Fruit fly (Drosophila melanogaster) whole organism, embryonic: ENCODE results near the gene amrt.

Experiments used
- CG10209 ChIP-seq: fragments of 200-800 bp; sonication (Bioruptor generic); optimal IDR thresholded peaks from 3 replicates; lab custom pipeline; 2017; ENCODE audit warnings: missing biosample characterization, mild to moderate bottlenecking, missing genetic modification characterization, missing genetic modification reagents
- CG10979 ChIP-seq: fragments of 200-800 bp; sonication (Bioruptor generic); optimal IDR thresholded peaks from 2 replicates; lab custom pipeline; 2018; ENCODE audit warnings: missing biosample characterization, mild to moderate bottlenecking, missing genetic modification characterization, moderate library complexity
- CG12219 ChIP-seq: fragments of 200-800 bp; sonication (Bioruptor generic); optimal IDR thresholded peaks from 3 replicates; lab custom pipeline; 2018; ENCODE audit warnings: missing biosample characterization, mild to moderate bottlenecking, missing genetic modification characterization
- CG14860 ChIP-seq: fragments of 200-800 bp; sonication (Bioruptor generic); IDR thresholded peaks from 3 replicates; pipeline ENCODE4 v1.3.6; 2022; ENCODE audit warnings: missing biosample characterization, missing genetic modification characterization; ENCODE audit not compliant: partially characterized antibody
- CG14965 ChIP-seq: fragments of 200-800 bp; sonication (Bioruptor generic); optimal IDR thresholded peaks from 2 replicates; lab custom pipeline; 2016; ENCODE audit warnings: missing biosample characterization, missing genetic modification characterization, borderline replicate concordance
- CG15011 ChIP-seq: fragments of 200-800 bp; sonication (Bioruptor generic); optimal IDR thresholded peaks from 3 replicates; lab custom pipeline; 2018; ENCODE audit warnings: missing biosample characterization, mild to moderate bottlenecking, missing genetic modification characterization
- CG15514 ChIP-seq: fragments of 200-800 bp; sonication (Bioruptor generic); optimal IDR thresholded peaks from 3 replicates; lab custom pipeline; 2017; ENCODE audit warnings: missing biosample characterization, missing genetic modification characterization, mild to moderate bottlenecking, moderate library complexity, missing genetic modification reagents
- CG18619 ChIP-seq: fragments of 200-800 bp; sonication (Bioruptor generic); optimal IDR thresholded peaks from 3 replicates; lab custom pipeline; 2017; ENCODE audit warnings: missing biosample characterization, mild to moderate bottlenecking, missing genetic modification characterization
- CG2199 ChIP-seq: fragments of 200-800 bp; sonication (Bioruptor generic); IDR thresholded peaks from 3 replicates; pipeline ENCODE4 v1.3.6; 2022; ENCODE audit warnings: missing biosample characterization, missing genetic modification characterization
- CG3065 ChIP-seq: fragments of 200-800 bp; sonication (Bioruptor generic); optimal IDR thresholded peaks from 2 replicates; lab custom pipeline; 2016; ENCODE audit warnings: missing biosample characterization, missing genetic modification characterization
- CG33213 ChIP-seq: fragments of 200-800 bp; sonication (Bioruptor generic); optimal IDR thresholded peaks from 3 replicates; lab custom pipeline; 2016; ENCODE audit warnings: missing biosample characterization, missing genetic modification characterization
- CG4424 ChIP-seq: fragments of 200-800 bp; sonication (Bioruptor generic); optimal IDR thresholded peaks from 3 replicates; lab custom pipeline; 2016; ENCODE audit warnings: missing biosample characterization, missing genetic modification characterization
- CG5953 ChIP-seq: fragments of 200-800 bp; sonication (Bioruptor generic); IDR thresholded peaks from 2 replicates; pipeline ENCODE4 v1.3.6; 2022; ENCODE audit warnings: missing biosample characterization, missing genetic modification characterization
- CG6683 ChIP-seq: fragments of 200-800 bp; sonication (Bioruptor generic); optimal IDR thresholded peaks from 2 replicates; lab custom pipeline; 2017; ENCODE audit warnings: missing biosample characterization, mild to moderate bottlenecking, missing genetic modification characterization, missing genetic modification reagents
- CG6854 ChIP-seq: fragments of 200-800 bp; sonication (Bioruptor generic); optimal IDR thresholded peaks from 3 replicates; lab custom pipeline; 2017; ENCODE audit warnings: missing biosample characterization, mild to moderate bottlenecking, missing genetic modification characterization
- CG7839 ChIP-seq: fragments of 200-800 bp; sonication (Bioruptor generic); optimal IDR thresholded peaks from 3 replicates; lab custom pipeline; 2018; ENCODE audit warnings: missing biosample characterization, mild to moderate bottlenecking, missing genetic modification characterization, moderate library complexity
- CG7987 ChIP-seq: fragments of 200-800 bp; sonication (Bioruptor generic); optimal IDR thresholded peaks from 2 replicates; lab custom pipeline; 2018; ENCODE audit warnings: missing biosample characterization, mild to moderate bottlenecking, missing genetic modification characterization, moderate library complexity
- CG8765 ChIP-seq: fragments of 200-800 bp; sonication (Bioruptor generic); IDR thresholded peaks from 2 replicates; pipeline ENCODE4 v1.3.6; 2022; ENCODE audit warnings: missing biosample characterization, missing genetic modification characterization
- CrebB ChIP-seq: fragments of 200-800 bp; sonication (Bioruptor generic); optimal IDR thresholded peaks from 3 replicates; lab custom pipeline; 2018; ENCODE audit warnings: missing biosample characterization, mild to moderate bottlenecking, missing genetic modification characterization
- E2f1 ChIP-seq: fragments of 200-800 bp; sonication (Bioruptor generic); IDR thresholded peaks from 2 replicates; pipeline ENCODE4 v1.3.6; 2022; ENCODE audit warnings: missing biosample characterization, missing genetic modification characterization
- Fer2 ChIP-seq: fragments of 200-800 bp; sonication (Bioruptor generic); optimal IDR thresholded peaks from 2 replicates; lab custom pipeline; 2018; ENCODE audit warnings: missing biosample characterization, mild to moderate bottlenecking, missing genetic modification characterization, moderate library complexity
- HLH4C ChIP-seq: fragments of 200-800 bp; sonication (Bioruptor generic); IDR thresholded peaks from 3 replicates; pipeline ENCODE4 v1.3.6; 2022; ENCODE audit warnings: missing biosample characterization, missing genetic modification characterization; ENCODE audit not compliant: partially characterized antibody
- Hmx ChIP-seq: fragments of 200-800 bp; sonication (Bioruptor generic); optimal IDR thresholded peaks from 2 replicates; lab custom pipeline; 2016; ENCODE audit warnings: missing biosample characterization, missing genetic modification characterization
- Hr39 ChIP-seq: fragments of >200 bp; optimal IDR thresholded peaks from 2 replicates; lab custom pipeline; 2017
- Hr51 ChIP-seq, 2 experiments: fragments of 200-800 bp; sonication (Bioruptor generic); optimal IDR thresholded peaks; 2 replicates in 1 of 2; 3 replicates in 1 of 2; lab custom pipeline; 2016 to 2018; ENCODE audit warnings: missing biosample characterization in 2 of 2, missing genetic modification characterization in 2 of 2, mild to moderate bottlenecking in 1 of 2, moderate library complexity in 1 of 2
- Mrtf ChIP-seq: fragments of 200-800 bp; sonication (Bioruptor generic); IDR thresholded peaks from 3 replicates; pipeline ENCODE4 v1.3.6; 2022; ENCODE audit warnings: missing biosample characterization, missing genetic modification characterization
- NC2α ChIP-seq: fragments of 200-800 bp; sonication (Bioruptor generic); optimal IDR thresholded peaks from 2 replicates; lab custom pipeline; 2016; ENCODE audit warnings: missing biosample characterization, missing genetic modification characterization
- NC2β ChIP-seq: fragments of 200-800 bp; sonication (Bioruptor generic); optimal IDR thresholded peaks from 2 replicates; lab custom pipeline; 2016; ENCODE audit warnings: missing biosample characterization, missing genetic modification characterization
- Nf-YB ChIP-seq: fragments of 200-800 bp; sonication (Bioruptor generic); optimal IDR thresholded peaks from 3 replicates; lab custom pipeline; 2019; ENCODE audit warnings: missing biosample characterization, mild to moderate bottlenecking, missing genetic modification characterization, moderate library complexity
- Oli ChIP-seq: fragments of 200-800 bp; sonication (Bioruptor generic); optimal IDR thresholded peaks from 2 replicates; lab custom pipeline; 2018; ENCODE audit warnings: missing biosample characterization, mild to moderate bottlenecking, missing genetic modification characterization, moderate library complexity
- Poxn ChIP-seq: fragments of 200-800 bp; sonication (Bioruptor generic); IDR thresholded peaks from 2 replicates; pipeline ENCODE4 v1.3.6; 2022; ENCODE audit warnings: missing biosample characterization, missing genetic modification characterization
- Vsx1 ChIP-seq: fragments of 200-800 bp; sonication (Bioruptor generic); optimal IDR thresholded peaks from 2 replicates; lab custom pipeline; 2017; ENCODE audit warnings: missing biosample characterization, mild to moderate bottlenecking, missing genetic modification characterization, missing genetic modification reagents
- chif ChIP-seq, 2 experiments: fragments of 200-800 bp; sonication (Bioruptor generic); optimal IDR thresholded peaks; 3 replicates each; lab custom pipeline; 2016; ENCODE audit warnings: missing biosample characterization in 2 of 2, missing genetic modification characterization in 2 of 2
- corto ChIP-seq: fragments of 200-800 bp; sonication (Bioruptor generic); optimal IDR thresholded peaks from 2 replicates; lab custom pipeline; 2016; ENCODE audit warnings: missing biosample characterization, mild to moderate bottlenecking, missing genetic modification characterization, moderate library complexity
- dm ChIP-seq: fragments of 200-800 bp; sonication (Bioruptor generic); optimal IDR thresholded peaks from 3 replicates; lab custom pipeline; 2016; ENCODE audit warnings: missing biosample characterization, missing genetic modification characterization
- ftz-f1 ChIP-seq: fragments of 200-800 bp; sonication (Bioruptor generic); optimal IDR thresholded peaks from 2 replicates; lab custom pipeline; 2016; ENCODE audit warnings: missing biosample characterization, missing genetic modification characterization
- jing ChIP-seq: fragments of 200-800 bp; sonication (Bioruptor generic); optimal IDR thresholded peaks from 2 replicates; lab custom pipeline; 2018; ENCODE audit warnings: missing biosample characterization, mild to moderate bottlenecking, missing genetic modification characterization
- lilli ChIP-seq: fragments of 200-800 bp; sonication (Bioruptor generic); optimal IDR thresholded peaks from 3 replicates; lab custom pipeline; 2016; ENCODE audit warnings: missing biosample characterization, missing genetic modification characterization
- nau ChIP-seq: fragments of 200-800 bp; sonication (Bioruptor generic); optimal IDR thresholded peaks from 3 replicates; lab custom pipeline; 2017; ENCODE audit warnings: missing biosample characterization, mild to moderate bottlenecking, missing genetic modification characterization, missing genetic modification reagents
- oc ChIP-seq: fragments of 200-800 bp; sonication (Bioruptor generic); optimal IDR thresholded peaks from 2 replicates; lab custom pipeline; 2018; ENCODE audit warnings: missing biosample characterization, mild to moderate bottlenecking, missing genetic modification characterization, moderate library complexity
- otp ChIP-seq: fragments of 200-800 bp; sonication (Bioruptor generic); IDR thresholded peaks from 3 replicates; pipeline ENCODE4, ENCODE4 v1.3.6; 2022; ENCODE audit warnings: missing biosample characterization, missing genetic modification characterization
- p53 ChIP-seq: fragments of 200-800 bp; sonication (Bioruptor generic); optimal IDR thresholded peaks from 2 replicates; lab custom pipeline; 2016; ENCODE audit warnings: missing biosample characterization, missing genetic modification characterization
- pb ChIP-seq: fragments of 200-800 bp; sonication (Bioruptor generic); optimal IDR thresholded peaks from 3 replicates; lab custom pipeline; 2016; ENCODE audit warnings: missing biosample characterization, missing genetic modification characterization
- psq ChIP-seq: fragments of 200-800 bp; sonication (Bioruptor generic); optimal IDR thresholded peaks from 2 replicates; lab custom pipeline; 2017; ENCODE audit warnings: missing biosample characterization, missing genetic modification characterization
- sc ChIP-seq, 3 experiments: fragments of >200 bp in 2 of 3; fragments of 200-800 bp in 1 of 3; sonication (Bioruptor generic) in 1 of 3; optimal IDR thresholded peaks; 2 replicates in 2 of 3; 3 replicates in 1 of 3; lab custom pipeline; 2017; ENCODE audit warnings: mild to moderate bottlenecking in 1 of 3, missing biosample characterization in 1 of 3, missing genetic modification characterization in 1 of 3, missing genetic modification reagents in 1 of 3
- sens-2 ChIP-seq: fragments of 200-800 bp; sonication (Bioruptor generic); IDR thresholded peaks from 2 replicates; pipeline ENCODE4 v1.3.6; 2022; ENCODE audit warnings: missing biosample characterization, missing genetic modification characterization
- sna ChIP-seq: fragments of 200-800 bp; sonication (Bioruptor generic); IDR thresholded peaks from 2 replicates; pipeline ENCODE4 v1.3.6; 2022; ENCODE audit warnings: missing biosample characterization, missing genetic modification characterization; ENCODE audit not compliant: partially characterized antibody
- tio ChIP-seq: fragments of 200-800 bp; sonication (Bioruptor generic); optimal IDR thresholded peaks from 2 replicates; lab custom pipeline; 2017; ENCODE audit warnings: missing biosample characterization, missing genetic modification characterization, inconsistent platforms
- zfh1 ChIP-seq: fragments of 200-800 bp; sonication (Bioruptor generic); IDR thresholded peaks from 3 replicates; pipeline ENCODE4 v1.3.6; 2022; ENCODE audit warnings: missing biosample characterization, missing genetic modification characterization

The amrt gene

DNA sequence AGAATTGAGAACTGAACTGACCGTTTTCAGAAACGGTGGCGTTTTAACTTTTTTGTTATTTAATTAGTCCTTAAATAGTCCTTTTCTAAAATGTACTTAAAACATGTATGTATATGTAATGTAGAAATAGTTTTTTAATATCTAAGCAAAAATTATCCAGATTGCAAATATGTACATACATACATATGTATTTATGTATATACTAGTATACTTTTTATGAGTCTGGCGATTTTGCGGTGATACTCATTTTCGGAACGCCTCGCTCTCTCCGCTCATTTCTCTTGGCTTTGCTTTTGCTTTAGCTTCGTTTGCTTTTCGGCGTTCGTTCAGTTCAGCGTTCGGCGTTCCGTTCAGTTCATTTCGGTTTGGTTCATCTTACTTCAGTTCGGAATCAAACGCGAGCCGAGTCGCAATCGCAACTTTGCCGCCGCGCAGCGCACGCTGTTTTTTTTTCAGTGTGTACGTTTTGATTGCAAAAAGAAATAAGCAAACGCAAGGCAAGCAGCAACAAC lies 19.8 kb upstream of the amrt start, which contains the start of gene rdgB (continued):
- TF ChIP-seq ftz-f1 (GFP tag; lab: Kevin White, UChicago) (no peak), sna (GFP tag; lab: Robert Waterston, UW) (no peak), tio (GFP tag; lab: Kevin White, UChicago) (peak; percentile 67), CG7987 (GFP tag; lab: Kevin White, UChicago) (no peak), CG7839 (tag; lab: Kevin White, UChicago) (peak; percentile 90), psq (GFP tag; lab: Kevin White, UChicago) (peak; percentile 86), zfh1 (GFP tag; lab: Robert Waterston, UW) (peak; percentile 64; the same call in 2 of the 3 replicates), CG14860 (GFP tag; lab: Robert Waterston, UW) (no peak), pb (no peak), NC2α (GFP tag; lab: Kevin White, UChicago) (peak; percentile 3), CG33213 (GFP tag; lab: Kevin White, UChicago) (no peak), dm (GFP tag; lab: Kevin White, UChicago) (no peak), CG15011 (peak; percentile 78), CG3065 (GFP tag; lab: Kevin White, UChicago) (no peak), CG10979 (tag; lab: Kevin White, UChicago) (peak; percentile 81), sc (optimal IDR thresholded peaks at IDR 0.05; lab: Kevin White, UChicago) (no peak), sc (GFP tag; optimal IDR thresholded peaks at IDR 0.05; lab: Kevin White, UChicago) (peak; percentile 60), CG6854 (GFP tag; lab: Kevin White, UChicago) (no peak), Nf-YB (GFP tag; lab: Kevin White, UChicago) (peak; percentile 56), E2f1 (GFP tag; lab: Robert Waterston, UW) (peak; percentile 76), Oli (tag; lab: Kevin White, UChicago) (peak; percentile 85), chif (GFP tag; optimal IDR thresholded peaks at IDR 0.05; lab: Kevin White, UChicago) (peak in 1 of 2 experiments; percentile 33), HLH4C (GFP tag; lab: Robert Waterston, UW) (no peak), CG4424 (GFP tag; lab: Kevin White, UChicago) (peak; percentile 81), CG15514 (peak; percentile 98), Fer2 (tag; lab: Kevin White, UChicago) (peak; percentile 56), CG6683 (GFP tag; lab: Kevin White, UChicago) (peak; percentile 31), Hr51 (GFP tag; optimal IDR thresholded peaks at IDR 0.05; lab: Kevin White, UChicago) (peak; percentile 43 to 85), CG2199 (peak; percentile 67; the same call in 1 of the 3 replicates), p53 (no peak), Poxn (GFP tag; lab: Robert Waterston, UW) (no peak; the same call in 1 of the 2 replicates), nau (GFP tag; lab: Kevin White, UChicago) (peak; percentile 70), Mrtf (GFP tag; lab: Robert Waterston, UW) (peak; percentile 46; the same call in 2 of the 3 replicates), jing (GFP tag; lab: Kevin White, UChicago) (peak; percentile 7), CG5953 (GFP tag; lab: Robert Waterston, UW) (no peak; the same call in 1 of the 2 replicates), Vsx1 (GFP tag; lab: Kevin White, UChicago) (peak; percentile 40), lilli (GFP tag; lab: Kevin White, UChicago) (peak; percentile 67), CG10209 (GFP tag; lab: Kevin White, UChicago) (peak; percentile 87), corto (GFP tag; lab: Kevin White, UChicago) (no peak), CrebB (tag; lab: Kevin White, UChicago) (no peak), Hmx (GFP tag; lab: Kevin White, UChicago) (peak; percentile 44), NC2β (GFP tag; lab: Kevin White, UChicago) (no peak), CG18619 (GFP tag; lab: Kevin White, UChicago) (peak; percentile 83), sens-2 (GFP tag; lab: Robert Waterston, UW) (no peak), CG8765 (GFP tag; lab: Robert Waterston, UW) (no peak), oc (tag; lab: Kevin White, UChicago) (peak; percentile 63), Hr39 (lab: Kevin White, UChicago) (no peak), CG14965 (GFP tag; lab: Kevin White, UChicago) (no peak), otp (GFP tag; lab: Robert Waterston, UW) (no peak), CG12219 (peak; percentile 26)
